Worm (Caenorhabditis elegans): ENCODE measurements around the gene lact-4.

Gene lact-4

ce11 chrII:8480166-8480565, at the start of gene lact-4:
Gene lact-4 (minus strand): TSS chrII:8480478.
- TF ChIP-seq him-1 (tag; optimal IDR thresholded peaks at IDR 0.05) (no peak), W03F9.2 (tag; optimal IDR thresholded peaks at IDR 0.05) (no peak), dao-5 (tag; optimal IDR thresholded peaks at IDR 0.05) (no peak)

DNA sequence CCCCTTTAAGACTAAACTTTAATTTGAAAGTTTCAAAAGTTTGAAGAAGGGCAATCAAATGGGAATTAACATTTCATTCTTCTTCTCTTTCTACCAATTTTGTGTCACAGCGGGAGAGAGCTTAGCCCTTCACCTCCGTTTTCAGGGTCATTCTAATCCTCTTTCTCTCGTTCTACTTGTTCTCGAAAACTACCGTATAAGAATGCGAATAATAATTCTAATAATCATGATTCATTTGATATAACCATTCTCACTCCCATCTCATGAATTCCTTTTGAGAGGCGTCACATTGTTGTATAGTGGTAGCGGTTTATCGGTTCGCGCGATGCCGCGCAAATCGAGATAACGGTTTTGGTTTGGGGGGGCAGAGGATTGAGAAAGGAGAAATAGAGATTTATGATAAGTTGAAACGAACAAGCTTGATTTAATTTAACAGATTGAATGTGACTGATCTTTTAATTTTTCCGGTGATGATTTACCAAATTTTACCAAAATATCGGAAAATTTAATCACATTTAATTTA, 49.0 kb upstream of the lact-4 start:
- TF ChIP-seq dao-5 (tag; optimal IDR thresholded peaks at IDR 0.05) (no peak), him-1 (tag; optimal IDR thresholded peaks at IDR 0.05) (no peak), W03F9.2 (tag; optimal IDR thresholded peaks at IDR 0.05) (no peak)

- TF ChIP-seq W03F9.2 (tag; optimal IDR thresholded peaks at IDR 0.05) (peak; percentile 82), dao-5 (tag; optimal IDR thresholded peaks at IDR 0.05) (no peak)
These were observed 45.0 kb upstream of the lact-4 start, which contains the start of the genes prp-9 and mrps-18B for ce11 chrII:8525133-8525736. Gene prp-9 (minus strand): TSS chrII:8525396. Gene mrps-18B (plus strand): TSS chrII:8525681.

- TF ChIP-seq W03F9.2 (tag; optimal IDR thresholded peaks at IDR 0.05) = no peak
- no peak for TF ChIP-seq dao-5 (tag; optimal IDR thresholded peaks at IDR 0.05)
- no peak for TF ChIP-seq him-1 (tag; optimal IDR thresholded peaks at IDR 0.05)
These were observed 40.3 kb upstream of the lact-4 start, which contains the start of gene cht-2 for ce11 chrII:8520625-8521024. Gene cht-2 (plus strand): TSS chrII:8520925.

DNA sequence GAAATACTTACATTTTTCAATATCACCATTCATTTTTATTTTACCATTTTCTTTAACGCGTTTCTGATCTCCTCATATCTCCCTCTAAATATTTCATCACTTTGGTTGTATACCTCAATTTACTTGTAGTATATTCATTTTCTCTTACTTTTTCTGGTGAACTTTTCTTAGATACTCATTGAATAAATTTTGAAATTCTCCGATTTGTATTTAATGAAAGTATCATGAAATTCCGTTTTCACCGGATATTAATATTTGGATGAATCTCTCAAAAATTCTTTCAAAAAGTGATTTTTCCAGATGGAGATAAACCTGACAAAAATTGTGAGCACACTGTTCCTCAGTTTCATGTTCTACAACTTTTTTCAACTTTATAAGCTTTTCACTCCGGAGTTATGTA, 37.9 kb upstream of the lact-4 start, which contains the start of gene T13H5.8:
TSS of gene T13H5.8 (plus strand) at position 301 of the 400 bp plus-strand sequence.
- TF ChIP-seq W03F9.2 (tag; optimal IDR thresholded peaks at IDR 0.05) = no peak
- no peak for TF ChIP-seq him-1 (tag; optimal IDR thresholded peaks at IDR 0.05)
- no peak for TF ChIP-seq dao-5 (tag; optimal IDR thresholded peaks at IDR 0.05)

ce11 chrII:8516783-8517182, 36.5 kb upstream of the lact-4 start, which contains the start of gene rnh-2:
Gene rnh-2 (plus strand): TSS chrII:8517150.
- peak; percentile 16 for TF ChIP-seq him-1 (tag; optimal IDR thresholded peaks at IDR 0.05)
- TF ChIP-seq dao-5 (tag; optimal IDR thresholded peaks at IDR 0.05) = no peak
- TF ChIP-seq W03F9.2 (tag; optimal IDR thresholded peaks at IDR 0.05) = peak; percentile 88

ce11 chrII:8515521-8515920, 35.2 kb upstream of the lact-4 start:
- no peak for TF ChIP-seq W03F9.2 (tag; optimal IDR thresholded peaks at IDR 0.05)
- no peak for TF ChIP-seq dao-5 (tag; optimal IDR thresholded peaks at IDR 0.05)
- TF ChIP-seq him-1 (tag; optimal IDR thresholded peaks at IDR 0.05) = no peak

ce11 chrII:8514729-8515128, 34.5 kb upstream of the lact-4 start, which contains the start of gene ctg-2:
Gene ctg-2 (plus strand): TSS chrII:8515054.
- TF ChIP-seq him-1 (tag; optimal IDR thresholded peaks at IDR 0.05) (no peak), W03F9.2 (tag; optimal IDR thresholded peaks at IDR 0.05) (no peak), dao-5 (tag; optimal IDR thresholded peaks at IDR 0.05) (no peak)

ce11 chrII:8508956-8509355, 28.7 kb upstream of the lact-4 start, which contains the start of gene T13H5.1:
Gene T13H5.1 (minus strand): TSS chrII:8509056.
- TF ChIP-seq him-1 (tag; optimal IDR thresholded peaks at IDR 0.05) = no peak
- no peak for TF ChIP-seq W03F9.2 (tag; optimal IDR thresholded peaks at IDR 0.05)
- no peak for TF ChIP-seq dao-5 (tag; optimal IDR thresholded peaks at IDR 0.05)

- no peak for TF ChIP-seq W03F9.2 (tag; optimal IDR thresholded peaks at IDR 0.05)
- TF ChIP-seq him-1 (tag; optimal IDR thresholded peaks at IDR 0.05) = no peak
These were observed 26.5 kb upstream of the lact-4 start for ce11 chrII:8506759-8507158.

DNA sequence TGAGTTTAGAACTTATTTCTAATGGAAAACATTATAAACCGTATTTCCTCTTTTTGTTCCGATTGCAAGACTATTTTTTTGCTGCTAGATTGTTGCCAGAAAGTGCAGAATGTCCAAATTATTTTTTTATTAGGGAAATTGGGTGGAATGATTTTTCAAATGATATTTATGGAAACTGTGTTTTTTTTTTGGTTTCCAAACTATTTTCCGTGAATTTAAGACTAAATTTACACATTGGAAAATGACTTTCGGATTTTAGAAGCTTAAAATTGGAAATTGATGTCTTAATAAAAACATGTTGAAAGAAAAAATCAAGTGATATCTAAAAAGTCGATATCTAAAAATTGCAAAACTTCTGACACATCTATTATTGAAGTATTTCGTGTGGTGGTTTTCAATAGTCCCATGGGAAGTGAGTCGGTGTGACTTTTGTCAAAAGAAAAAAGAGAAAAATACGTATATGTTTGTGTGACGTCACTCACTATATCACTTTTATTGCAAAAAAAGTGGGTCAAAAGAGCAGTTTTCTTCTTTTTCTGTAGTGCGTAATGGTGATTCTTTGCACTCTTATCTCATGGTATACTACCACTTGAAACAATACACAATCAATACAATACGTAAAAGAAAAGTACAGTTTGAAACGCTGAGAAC, 23.9 kb upstream of the lact-4 start:
- TF ChIP-seq dao-5 (tag; optimal IDR thresholded peaks at IDR 0.05) = no peak
- no peak for TF ChIP-seq him-1 (tag; optimal IDR thresholded peaks at IDR 0.05)
- TF ChIP-seq W03F9.2 (tag; optimal IDR thresholded peaks at IDR 0.05) = no peak

ce11 chrII:8499021-8499420, 18.7 kb upstream of the lact-4 start:
- no peak for TF ChIP-seq him-1 (tag; optimal IDR thresholded peaks at IDR 0.05)
- TF ChIP-seq dao-5 (tag; optimal IDR thresholded peaks at IDR 0.05) = no peak

- TF ChIP-seq W03F9.2 (tag; optimal IDR thresholded peaks at IDR 0.05) = no peak
- no peak for TF ChIP-seq him-1 (tag; optimal IDR thresholded peaks at IDR 0.05)
These were observed 17.9 kb upstream of the lact-4 start for ce11 chrII:8498173-8498572.

DNA sequence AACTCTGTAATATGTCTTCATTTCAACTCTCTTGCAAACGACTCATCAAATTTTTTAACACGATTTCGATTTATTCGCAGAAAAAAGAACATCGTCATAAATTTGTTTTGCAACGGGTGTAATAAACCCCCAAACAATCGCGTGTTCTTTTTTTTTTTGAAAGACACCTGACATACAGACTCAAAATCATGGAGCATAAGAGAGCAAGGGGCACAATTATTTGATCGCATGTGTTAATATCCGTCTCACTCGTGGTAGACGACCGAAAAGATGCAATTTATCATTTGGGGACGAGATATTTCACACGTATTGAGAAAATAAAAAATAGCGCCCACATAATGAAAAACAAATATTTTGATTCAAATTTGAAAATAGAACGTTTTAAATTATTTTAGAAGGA, 15.9 kb upstream of the lact-4 start:
- TF ChIP-seq dao-5 (tag; optimal IDR thresholded peaks at IDR 0.05) = no peak
- no peak for TF ChIP-seq him-1 (tag; optimal IDR thresholded peaks at IDR 0.05)
- no peak for TF ChIP-seq W03F9.2 (tag; optimal IDR thresholded peaks at IDR 0.05)

Data from whole organism, L4/young adult.